Fruit fly (Drosophila melanogaster) whole organism: ENCODE measurements around the gene CG12470.

Experiments
- CG8478 ChIP-seq: fragments of >200 bp; optimal IDR thresholded peaks from 2 replicates; lab custom pipeline; 2018; ENCODE audit warnings: inconsistent platforms
- Dll ChIP-seq: fragments of >200 bp; optimal IDR thresholded peaks from 2 replicates; lab custom pipeline; 2017
- EcR ChIP-seq, 2 experiments: fragments of >200 bp; optimal IDR thresholded peaks; 2 replicates each; lab custom pipeline; 2017; ENCODE audit warnings: missing biosample characterization in 2 of 2, missing genetic modification characterization in 2 of 2, missing genetic modification reagents in 2 of 2
- pan ChIP-seq: fragments of >200 bp; optimal IDR thresholded peaks from 2 replicates; lab custom pipeline; 2017
- psq ChIP-seq: fragments of >200 bp; optimal IDR thresholded peaks from 2 replicates; lab custom pipeline; 2017
- usp ChIP-seq: fragments of >200 bp; optimal IDR thresholded peaks from 2 replicates; lab custom pipeline; 2017; ENCODE audit warnings: missing biosample characterization, missing genetic modification characterization, mixed read lengths

dm6 chrX:267979-268378 lies 39.5 kb upstream of the CG12470 start:
- TF ChIP-seq psq (lab: Kevin White, UChicago) (no peak), pan (lab: Kevin White, UChicago) (no peak), usp (GFP tag; lab: Kevin White, UChicago) (no peak), Dll (no peak), CG8478 (lab: Kevin White, UChicago) (no peak), EcR (GFP tag; optimal IDR thresholded peaks at IDR 0.05; lab: Kevin White, UChicago) (peak in 1 of 2 experiments; percentile 36)
